Worm (Caenorhabditis elegans) whole organism, L4/young adult: Measurements from ENCODE around the gene C35D10.1.

Experiments
- W03F9.2 ChIP-seq: fragments of 150-350 bp; optimal IDR thresholded peaks from 2 replicates; lab custom pipeline; 2014; ENCODE audit warnings: missing biosample characterization, missing genetic modification characterization
- dao-5 ChIP-seq: sonication (generic microtip); optimal IDR thresholded peaks from 2 replicates; lab custom pipeline; 2016; ENCODE audit warnings: missing genotype, missing genetic modification characterization, moderate library complexity, missing compliant biosample characterization
- him-1 ChIP-seq: sonication (generic microtip); optimal IDR thresholded peaks from 2 replicates; lab custom pipeline; 2016; ENCODE audit warnings: missing genotype, missing genetic modification reagents, missing genetic modification characterization, missing compliant biosample characterization

DNA sequence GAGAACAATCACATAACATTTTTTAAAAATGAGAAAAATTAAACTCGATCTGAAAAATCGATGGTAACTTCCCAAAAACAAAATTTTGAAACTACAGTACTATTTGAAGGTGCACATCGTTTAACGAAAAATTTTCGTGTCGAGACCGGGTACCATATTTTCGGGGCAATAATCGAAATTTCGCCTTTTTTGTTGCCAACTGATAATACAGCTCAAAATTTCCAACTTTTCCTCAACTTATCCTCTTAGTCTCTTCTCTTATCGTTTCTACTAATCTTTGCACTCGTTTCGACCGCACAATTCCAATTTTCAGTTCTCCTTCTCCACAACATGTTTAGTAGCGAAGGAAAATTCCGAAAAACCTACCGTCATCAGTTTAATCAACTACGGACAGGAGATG is 27.4 kb downstream of the C35D10.1 start, which contains the start of gene rom-1:
- no peak for TF ChIP-seq dao-5 (tag; lab: Kevin White, UChicago)
- no peak for TF ChIP-seq him-1 (tag; lab: Kevin White, UChicago)
- no peak for TF ChIP-seq W03F9.2 (tag; lab: Kevin White, UChicago)
